Worm (Caenorhabditis elegans) whole organism, mixed stage, embryonic: Measurements from ENCODE around the gene srv-16.

Experiments
- ceh-83 ChIP-seq: fragments of 200-800 bp; sonication (Bioruptor generic); optimal IDR thresholded peaks from 2 replicates; lab custom pipeline; 2018; ENCODE audit warnings: mild to moderate bottlenecking, missing genetic modification characterization, missing compliant biosample characterization
- ces-1 ChIP-seq: fragments of 150-350 bp; optimal IDR thresholded peaks from 2 replicates; lab custom pipeline; 2014; ENCODE audit warnings: missing biosample characterization, missing genetic modification reagents, missing genetic modification characterization
- elt-3 ChIP-seq: fragments of 150-350 bp; optimal IDR thresholded peaks from 2 replicates; lab custom pipeline; 2014; ENCODE audit warnings: missing biosample characterization, missing genetic modification characterization
- flh-1 ChIP-seq: fragments of 200-800 bp; sonication (Bioruptor generic); optimal IDR thresholded peaks from 2 replicates; lab custom pipeline; 2018; ENCODE audit warnings: mild to moderate bottlenecking, missing genetic modification characterization, moderate library complexity, missing compliant biosample characterization
- nhr-12 ChIP-seq: fragments of 150-350 bp; optimal IDR thresholded peaks from 2 replicates; lab custom pipeline; 2014; ENCODE audit warnings: missing biosample characterization, missing genetic modification characterization
- nhr-237 ChIP-seq: fragments of 150-350 bp; optimal IDR thresholded peaks from 2 replicates; lab custom pipeline; 2014; ENCODE audit warnings: missing biosample characterization, missing genetic modification characterization
- nhr-28 ChIP-seq: fragments of 150-350 bp; optimal IDR thresholded peaks from 2 replicates; lab custom pipeline; 2014; ENCODE audit warnings: missing biosample characterization, missing genetic modification characterization
- sem-2 ChIP-seq: fragments of 200-800 bp; sonication (Bioruptor generic); optimal IDR thresholded peaks from 2 replicates; lab custom pipeline; 2018; ENCODE audit warnings: mild to moderate bottlenecking, missing genetic modification characterization, missing compliant biosample characterization
- unc-39 ChIP-seq: fragments of 150-350 bp; optimal IDR thresholded peaks from 2 replicates; lab custom pipeline; 2014; ENCODE audit warnings: missing biosample characterization, missing genetic modification characterization
- unc-62 ChIP-seq: fragments of 150-350 bp; optimal IDR thresholded peaks from 2 replicates; lab custom pipeline; 2014; ENCODE audit warnings: missing biosample characterization, missing genetic modification reagents, missing genetic modification characterization
- ztf-11 ChIP-seq: fragments of 150-350 bp; optimal IDR thresholded peaks from 2 replicates; lab custom pipeline; 2014; ENCODE audit warnings: missing biosample characterization, missing genetic modification characterization

DNA sequence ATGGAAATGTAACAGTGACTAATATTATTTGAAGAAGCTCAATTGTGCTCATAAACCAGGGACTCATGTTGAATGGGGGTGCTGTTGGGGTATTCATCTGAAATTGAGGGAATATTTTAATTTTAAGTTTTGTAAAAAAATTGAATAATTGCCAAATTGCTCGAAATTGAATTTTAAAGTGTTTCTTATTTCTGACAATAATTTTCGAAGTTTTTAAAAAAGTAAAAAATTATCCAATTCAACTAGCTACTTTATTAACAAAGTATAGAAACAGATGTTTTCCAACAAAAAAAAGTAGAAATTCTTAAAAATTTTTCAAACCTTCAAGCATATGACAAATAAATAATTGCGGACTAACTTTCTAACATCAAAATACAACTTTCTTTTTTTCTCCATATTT is 39.6 kb downstream of the srv-16 start, which contains the start of gene srv-14:
- TF ChIP-seq nhr-28 (no peak), sem-2 (GFP tag; lab: Kevin White, UChicago) (no peak), elt-3 (no peak), ceh-83 (GFP tag; lab: Kevin White, UChicago) (no peak), flh-1 (no peak), nhr-237 (tag; lab: Kevin White, UChicago) (no peak), nhr-12 (tag; lab: Kevin White, UChicago) (no peak), unc-62 (GFP tag; lab: Kevin White, UChicago) (no peak), ces-1 (GFP tag; lab: Kevin White, UChicago) (no peak), unc-39 (no peak), ztf-11 (tag; lab: Kevin White, UChicago) (no peak)
